Worm (Caenorhabditis elegans) whole organism, L3 larva: ENCODE results near the gene sru-30.

Source experiments
- R02D3.7 ChIP-seq: fragments of 150-350 bp; optimal IDR thresholded peaks from 2 replicates; lab custom pipeline; 2014; ENCODE audit warnings: missing biosample characterization, missing genetic modification characterization
- ZK546.5 ChIP-seq: sonication (generic microtip); optimal IDR thresholded peaks from 2 replicates; lab custom pipeline; 2017; ENCODE audit warnings: missing biosample characterization, missing genetic modification characterization
- aly-2 ChIP-seq: fragments of 150-350 bp; optimal IDR thresholded peaks from 2 replicates; lab custom pipeline; 2014; ENCODE audit warnings: missing biosample characterization, missing genetic modification characterization
- ama-1 ChIP-seq: fragments of 150-350 bp; optimal IDR thresholded peaks from 2 replicates; lab custom pipeline; 2018
- ceh-16 ChIP-seq: sonication (generic microtip); optimal IDR thresholded peaks from 2 replicates; lab custom pipeline; 2017; ENCODE audit warnings: missing biosample characterization, missing genetic modification characterization
- daf-12 ChIP-seq: fragments of 150-350 bp; optimal IDR thresholded peaks from 2 replicates; lab custom pipeline; 2014; ENCODE audit warnings: missing biosample characterization, missing genetic modification reagents, missing genetic modification characterization
- elt-3 ChIP-seq, 3 experiments: fragments of 150-350 bp in 1 of 3; sonication (generic microtip) in 2 of 3; optimal IDR thresholded peaks; 2 replicates in 2 of 3; 4 replicates in 1 of 3; lab custom pipeline; 2014 to 2017; ENCODE audit warnings: missing biosample characterization in 3 of 3, missing genetic modification characterization in 3 of 3
- fkh-10 ChIP-seq: sonication (generic microtip); optimal IDR thresholded peaks from 2 replicates; lab custom pipeline; 2017; ENCODE audit warnings: missing biosample characterization, missing genetic modification reagents, missing genetic modification characterization
- fkh-2 ChIP-seq: fragments of 150-350 bp; optimal IDR thresholded peaks from 2 replicates; lab custom pipeline; 2014; ENCODE audit warnings: missing biosample characterization, missing genetic modification reagents, missing genetic modification characterization
- hmg-11 ChIP-seq: sonication (generic microtip); optimal IDR thresholded peaks from 2 replicates; lab custom pipeline; 2016; ENCODE audit warnings: missing genetic modification characterization, missing compliant biosample characterization
- jun-1 ChIP-seq: fragments of 150-350 bp; optimal IDR thresholded peaks from 2 replicates; lab custom pipeline; 2014; ENCODE audit warnings: missing biosample characterization, missing genetic modification reagents, missing genetic modification characterization
- lin-15B ChIP-seq: fragments of 150-350 bp; optimal IDR thresholded peaks from 2 replicates; lab custom pipeline; 2014; ENCODE audit warnings: missing biosample characterization, missing genetic modification characterization
- lin-39 ChIP-seq: fragments of 150-350 bp; optimal IDR thresholded peaks from 2 replicates; lab custom pipeline; 2018; ENCODE audit warnings: missing biosample characterization, missing genetic modification reagents, missing genetic modification characterization
- lsy-12 ChIP-seq: sonication (generic microtip); optimal IDR thresholded peaks from 2 replicates; lab custom pipeline; 2016; ENCODE audit warnings: mild to moderate bottlenecking, missing genetic modification characterization, missing compliant biosample characterization
- mdl-1 ChIP-seq: fragments of 150-350 bp; optimal IDR thresholded peaks from 2 replicates; lab custom pipeline; 2014; ENCODE audit warnings: missing biosample characterization, missing genetic modification characterization
- mml-1 ChIP-seq: fragments of 150-350 bp; sonication (generic microtip); optimal IDR thresholded peaks from 3 replicates; lab custom pipeline; 2014; ENCODE audit warnings: missing biosample characterization, missing genetic modification characterization
- nfya-1 ChIP-seq: sonication (generic microtip); optimal IDR thresholded peaks from 2 replicates; lab custom pipeline; 2017; ENCODE audit warnings: missing genetic modification characterization, mild to moderate bottlenecking, missing compliant biosample characterization, antibody characterized with exemption, moderate library complexity; ENCODE audit not compliant: insufficient read depth
- nhr-11 ChIP-seq: fragments of 150-350 bp; optimal IDR thresholded peaks from 2 replicates; lab custom pipeline; 2014; ENCODE audit warnings: missing biosample characterization, missing genetic modification characterization
- nhr-12 ChIP-seq: fragments of 150-350 bp; optimal IDR thresholded peaks from 2 replicates; lab custom pipeline; 2014; ENCODE audit warnings: missing biosample characterization, missing genetic modification characterization
- nhr-23 ChIP-seq: fragments of 150-350 bp; optimal IDR thresholded peaks from 2 replicates; lab custom pipeline; 2014; ENCODE audit warnings: missing biosample characterization, missing genetic modification reagents, missing genetic modification characterization
- nhr-237 ChIP-seq: fragments of 150-350 bp; optimal IDR thresholded peaks from 2 replicates; lab custom pipeline; 2014; ENCODE audit warnings: missing biosample characterization, missing genetic modification characterization
- nhr-25 ChIP-seq: sonication (generic microtip); optimal IDR thresholded peaks from 2 replicates; lab custom pipeline; 2017; ENCODE audit warnings: missing biosample characterization, missing genetic modification characterization
- nhr-28 ChIP-seq: fragments of 150-350 bp; optimal IDR thresholded peaks from 2 replicates; lab custom pipeline; 2014; ENCODE audit warnings: missing biosample characterization, missing genetic modification characterization
- nhr-43 ChIP-seq: sonication (generic microtip); optimal IDR thresholded peaks from 2 replicates; lab custom pipeline; 2016; ENCODE audit warnings: mild to moderate bottlenecking, missing genetic modification characterization, missing compliant biosample characterization; ENCODE audit not compliant: poor library complexity, severe bottlenecking
- nhr-67 ChIP-seq: fragments of 150-350 bp; optimal IDR thresholded peaks from 2 replicates; lab custom pipeline; 2014; ENCODE audit warnings: missing biosample characterization, missing genetic modification characterization
- nhr-76 ChIP-seq: fragments of 150-350 bp; sonication (generic microtip); optimal IDR thresholded peaks from 5 replicates; lab custom pipeline; 2014; ENCODE audit warnings: missing biosample characterization, missing genetic modification characterization
- pqm-1 ChIP-seq: fragments of 150-350 bp; optimal IDR thresholded peaks from 2 replicates; lab custom pipeline; 2017; ENCODE audit warnings: missing biosample characterization, missing genetic modification characterization, inconsistent platforms
- sea-2 ChIP-seq: fragments of 150-350 bp; sonication (generic microtip); optimal IDR thresholded peaks from 4 replicates; lab custom pipeline; 2014; ENCODE audit warnings: missing biosample characterization, missing genetic modification reagents, missing genetic modification characterization
- snpc-4 ChIP-seq: fragments of 150-350 bp; optimal IDR thresholded peaks from 2 replicates; lab custom pipeline; 2014; ENCODE audit warnings: missing biosample characterization, missing genetic modification characterization
- tbx-2 ChIP-seq: sonication (generic microtip); optimal IDR thresholded peaks from 2 replicates; lab custom pipeline; 2016; ENCODE audit warnings: mild to moderate bottlenecking, missing genetic modification characterization, missing compliant biosample characterization
- unc-39 ChIP-seq: sonication (generic microtip); optimal IDR thresholded peaks from 4 replicates; lab custom pipeline; 2017; ENCODE audit warnings: missing biosample characterization, missing genetic modification characterization
- zag-1 ChIP-seq: fragments of 150-350 bp; optimal IDR thresholded peaks from 2 replicates; lab custom pipeline; 2014; ENCODE audit warnings: missing biosample characterization, missing genetic modification characterization
- ztf-11 ChIP-seq: fragments of 150-350 bp; optimal IDR thresholded peaks from 2 replicates; lab custom pipeline; 2014; ENCODE audit warnings: missing biosample characterization, missing genetic modification characterization
- ztf-4 ChIP-seq: fragments of 150-350 bp; optimal IDR thresholded peaks from 2 replicates; lab custom pipeline; 2014; ENCODE audit warnings: missing biosample characterization, missing genetic modification characterization

The sru-30 gene

DNA sequence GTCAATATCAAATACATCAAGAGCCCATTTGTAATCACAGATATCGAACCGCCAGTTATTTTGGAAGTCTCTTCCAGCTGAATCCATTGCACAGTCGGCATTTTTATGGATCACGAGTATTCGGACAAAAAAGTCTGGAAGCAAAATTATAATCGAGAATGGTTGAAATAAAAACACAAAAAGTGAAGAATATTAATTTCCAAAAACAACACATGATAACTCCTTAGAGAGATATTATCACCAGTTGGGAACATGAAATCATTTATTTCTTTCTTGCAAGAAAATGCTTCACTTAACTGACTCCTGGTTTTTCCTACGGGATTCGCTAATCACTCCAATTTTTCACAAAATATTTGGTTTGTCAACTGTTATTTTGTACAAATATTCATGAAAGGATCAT, 10.5 kb downstream of the sru-30 start, which contains the start of gene str-2:
str-2 (minus strand) TSS at position 101 of the 400 bp plus-strand sequence.
- TF ChIP-seq mdl-1 (no peak), ztf-4 (no peak), daf-12 (tag; lab: Kevin White, UChicago) (no peak), ZK546.5 (tag; lab: Kevin White, UChicago) (no peak)

DNA sequence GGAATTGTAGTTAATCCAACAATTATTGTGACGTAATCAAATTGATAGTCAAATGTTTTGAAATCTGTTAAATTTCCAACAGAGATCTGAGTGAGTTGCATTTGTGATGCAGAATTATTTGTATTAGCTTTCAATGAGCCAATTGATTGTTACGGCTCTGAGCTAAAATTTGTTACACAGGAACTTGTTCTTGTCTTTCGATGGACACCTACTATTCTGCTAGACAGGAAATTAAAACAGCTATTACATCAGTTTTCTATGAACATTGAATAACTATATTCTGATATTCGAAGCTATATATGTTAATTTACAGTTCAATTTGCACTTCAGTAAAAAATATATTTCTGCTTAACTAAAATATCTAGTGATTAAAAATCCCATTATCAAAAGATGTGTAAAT, 20.3 kb downstream of the sru-30 start, which contains the start of gene sru-40:
sru-40 (minus strand) TSS at position 101 of the 400 bp plus-strand sequence.
- no peak for TF ChIP-seq tbx-2 (tag; lab: Kevin White, UChicago)
- no peak for TF ChIP-seq nhr-237 (tag; lab: Kevin White, UChicago)
- no peak for TF ChIP-seq sea-2 (GFP tag; lab: Kevin White, UChicago)
- no peak for TF ChIP-seq fkh-2 (tag; lab: Kevin White, UChicago)
- no peak for TF ChIP-seq lin-39 (tag; lab: Kevin White, UChicago)
- TF ChIP-seq pqm-1 (tag; lab: Kevin White, UChicago), result no peak
- no peak for TF ChIP-seq ceh-16 (tag; lab: Kevin White, UChicago)
- no peak for TF ChIP-seq elt-3 (tag; optimal IDR thresholded peaks at IDR 0.05; lab: Kevin White, UChicago)
- no peak for TF ChIP-seq lin-15B (tag; lab: Kevin White, UChicago)
- no peak for TF ChIP-seq ZK546.5 (tag; lab: Kevin White, UChicago)
- no peak for TF ChIP-seq hmg-11 (tag; lab: Kevin White, UChicago)
- no peak for TF ChIP-seq nhr-12 (tag; lab: Kevin White, UChicago)
- TF ChIP-seq ama-1 (lab: Kevin White, UChicago), result no peak
- no peak for TF ChIP-seq snpc-4
- no peak for TF ChIP-seq daf-12 (tag; lab: Kevin White, UChicago)
- no peak for TF ChIP-seq lsy-12
- no peak for TF ChIP-seq nhr-43 (tag; lab: Kevin White, UChicago)
- TF ChIP-seq ztf-11 (tag; lab: Kevin White, UChicago), result no peak
- TF ChIP-seq mml-1 (tag; lab: Kevin White, UChicago), result no peak

DNA sequence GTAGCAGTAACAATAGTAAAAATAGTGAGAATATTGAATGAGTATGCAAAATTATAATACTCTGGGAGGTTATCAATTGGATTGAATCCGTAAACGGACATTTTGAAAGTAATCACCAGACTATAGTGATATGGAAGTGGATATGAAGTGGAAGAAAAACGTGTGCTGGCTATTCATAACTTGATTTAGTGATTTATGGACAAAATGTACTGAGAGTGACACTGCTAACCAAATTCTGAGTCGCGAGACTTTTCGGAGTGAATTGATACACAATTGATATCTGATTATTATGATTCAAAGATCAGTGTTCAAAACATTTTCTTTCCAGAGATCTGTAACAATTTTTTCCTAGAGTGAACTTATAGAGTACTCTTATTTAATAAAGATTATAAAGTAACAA, 22.3 kb downstream of the sru-30 start, which contains the start of gene sru-38:
sru-38 (minus strand) TSS at position 101 of the 400 bp plus-strand sequence.
- no peak for TF ChIP-seq nhr-11
- no peak for TF ChIP-seq zag-1 (tag; lab: Kevin White, UChicago)
- TF ChIP-seq nhr-23, result no peak
- no peak for TF ChIP-seq nhr-25
- TF ChIP-seq nhr-67 (tag; lab: Kevin White, UChicago), result no peak
- no peak for TF ChIP-seq nhr-76 (tag; lab: Kevin White, UChicago)
- no peak for TF ChIP-seq pqm-1 (tag; lab: Kevin White, UChicago)
- TF ChIP-seq nfya-1, result no peak

DNA sequence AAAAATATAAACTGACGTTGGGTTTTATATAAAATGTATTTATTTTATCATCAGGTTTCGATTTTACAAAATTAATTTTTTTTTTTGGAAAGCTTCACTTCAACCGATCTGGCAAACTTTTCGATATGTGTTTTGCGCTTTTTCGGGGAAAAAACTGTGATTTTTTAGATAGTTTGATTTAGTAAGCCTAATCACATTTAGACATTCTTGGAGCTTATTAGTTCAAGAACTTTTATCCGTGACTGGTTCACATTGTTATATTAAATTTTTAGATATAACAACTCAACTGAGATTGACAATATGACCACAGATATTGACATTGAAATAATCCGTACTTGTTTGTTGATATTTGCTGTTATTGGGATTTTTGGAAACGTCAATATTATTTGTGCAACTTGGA, 24.1 kb downstream of the sru-30 start, which contains the start of gene srsx-21:
srsx-21 (plus strand) TSS at position 301 of the 400 bp plus-strand sequence.
- TF ChIP-seq pqm-1 (tag; lab: Kevin White, UChicago), result no peak
- TF ChIP-seq, all 47 proteins: peak for 0

DNA sequence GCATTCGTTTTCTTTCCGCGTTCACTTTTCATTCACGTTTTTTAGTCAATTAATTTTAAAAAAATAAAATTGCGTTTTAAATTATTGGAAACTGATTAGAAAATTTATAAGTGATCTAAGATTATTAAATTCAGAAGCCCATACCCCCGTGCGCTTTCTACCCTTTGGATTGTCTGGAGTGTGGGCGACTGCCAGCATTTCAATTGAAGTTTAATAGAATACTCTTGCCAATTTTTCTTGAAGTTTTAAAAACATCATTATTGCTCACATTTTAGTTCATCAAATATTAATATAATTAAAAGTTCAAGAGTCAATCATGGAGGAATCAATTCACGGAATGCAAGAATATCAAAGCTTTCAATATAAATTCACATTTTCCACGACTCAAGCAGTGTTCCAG, 27.7 kb downstream of the sru-30 start, which contains the start of gene sru-36:
sru-36 (plus strand) TSS at position 301 of the 400 bp plus-strand sequence.
- TF ChIP-seq fkh-10 (no peak), snpc-4 (no peak), R02D3.7 (tag; lab: Kevin White, UChicago) (no peak), nhr-67 (tag; lab: Kevin White, UChicago) (no peak), nfya-1 (no peak), unc-39 (tag; lab: Kevin White, UChicago) (no peak), aly-2 (no peak), nhr-237 (tag; lab: Kevin White, UChicago) (no peak), zag-1 (tag; lab: Kevin White, UChicago) (no peak), jun-1 (no peak), fkh-2 (tag; lab: Kevin White, UChicago) (no peak), pqm-1 (tag; lab: Kevin White, UChicago) (no peak), nhr-28 (tag; lab: Kevin White, UChicago) (no peak), nhr-12 (tag; lab: Kevin White, UChicago) (no peak)
